Fruit fly (Drosophila melanogaster) whole organism, prepupa: ENCODE measurements around the gene Mical.

Source experiments
- Blimp-1 ChIP-seq: fragments of 200-800 bp; sonication (Bioruptor generic); optimal IDR thresholded peaks from 3 replicates; lab custom pipeline; 2017; ENCODE audit warnings: missing biosample characterization, missing genetic modification characterization, mild to moderate bottlenecking, moderate library complexity, missing genetic modification reagents
- CG10631 ChIP-seq: fragments of 200-800 bp; sonication (Bioruptor generic); optimal IDR thresholded peaks from 2 replicates; lab custom pipeline; 2016; ENCODE audit warnings: missing biosample characterization, missing genetic modification characterization
- CG10669 ChIP-seq: fragments of 200-800 bp; sonication (Bioruptor generic); optimal IDR thresholded peaks from 3 replicates; lab custom pipeline; 2018; ENCODE audit warnings: missing biosample characterization, mild to moderate bottlenecking, missing genetic modification characterization, moderate library complexity
- CG11294 ChIP-seq: fragments of 200-800 bp; sonication (Bioruptor generic); IDR thresholded peaks from 2 replicates; pipeline ENCODE4 v1.3.6; 2022; ENCODE audit warnings: missing biosample characterization, missing genetic modification characterization
- CG11762 ChIP-seq: fragments of 200-800 bp; sonication (Bioruptor generic); optimal IDR thresholded peaks from 3 replicates; lab custom pipeline; 2016; ENCODE audit warnings: missing biosample characterization, missing genetic modification characterization; ENCODE audit not compliant: insufficient read depth
- CG11902 ChIP-seq: fragments of 200-800 bp; sonication (Bioruptor generic); optimal IDR thresholded peaks from 3 replicates; lab custom pipeline; 2016; ENCODE audit warnings: missing biosample characterization, missing genetic modification characterization
- CG15336 ChIP-seq: fragments of 200-800 bp; sonication (Bioruptor generic); IDR thresholded peaks from 2 replicates; pipeline ENCODE4 v1.3.6; 2022; ENCODE audit warnings: missing biosample characterization, missing genetic modification characterization
- CG16779 ChIP-seq: fragments of 200-800 bp; sonication (Bioruptor generic); optimal IDR thresholded peaks from 3 replicates; lab custom pipeline; 2017; ENCODE audit warnings: missing biosample characterization, mild to moderate bottlenecking, missing genetic modification characterization
- CG3032 ChIP-seq: fragments of 200-800 bp; optimal IDR thresholded peaks from 2 replicates; lab custom pipeline; 2019; ENCODE audit warnings: missing biosample characterization, mild to moderate bottlenecking, missing genetic modification characterization, moderate library complexity
- CG31627 ChIP-seq: fragments of 200-800 bp; sonication (Bioruptor generic); optimal IDR thresholded peaks from 3 replicates; lab custom pipeline; 2016; ENCODE audit warnings: missing biosample characterization, missing genetic modification characterization
- CG32006 ChIP-seq: fragments of 200-800 bp; sonication (Bioruptor generic); optimal IDR thresholded peaks from 3 replicates; lab custom pipeline; 2017; ENCODE audit warnings: missing biosample characterization, mild to moderate bottlenecking, missing genetic modification characterization
- CG34406 ChIP-seq: fragments of 200-800 bp; sonication (Bioruptor generic); optimal IDR thresholded peaks from 3 replicates; lab custom pipeline; 2016; ENCODE audit warnings: missing biosample characterization, missing genetic modification characterization
- CG3919 ChIP-seq: fragments of 200-800 bp; sonication (Bioruptor generic); optimal IDR thresholded peaks from 3 replicates; lab custom pipeline; 2016; ENCODE audit warnings: missing biosample characterization, missing genetic modification characterization
- CG6163 ChIP-seq: fragments of 200-800 bp; sonication (Bioruptor generic); IDR thresholded peaks from 3 replicates; pipeline ENCODE4 v1.3.6; 2022; ENCODE audit warnings: missing biosample characterization, missing genetic modification characterization
- CG6276 ChIP-seq: fragments of 200-800 bp; sonication (Bioruptor generic); optimal IDR thresholded peaks from 2 replicates; lab custom pipeline; 2017; ENCODE audit warnings: missing biosample characterization, mild to moderate bottlenecking, missing genetic modification characterization
- CG6792 ChIP-seq: fragments of 200-800 bp; sonication (Bioruptor generic); optimal IDR thresholded peaks from 3 replicates; lab custom pipeline; 2016; ENCODE audit warnings: missing biosample characterization, missing genetic modification characterization
- CG6808 ChIP-seq: fragments of 200-800 bp; sonication (Bioruptor generic); optimal IDR thresholded peaks from 3 replicates; lab custom pipeline; 2017; ENCODE audit warnings: missing biosample characterization, missing genetic modification characterization, mild to moderate bottlenecking, moderate library complexity, missing genetic modification reagents
- CG7368 ChIP-seq: fragments of 200-800 bp; sonication (Bioruptor generic); optimal IDR thresholded peaks from 3 replicates; lab custom pipeline; 2016; ENCODE audit warnings: missing biosample characterization, missing genetic modification characterization
- CG8632 ChIP-seq: fragments of 200-800 bp; sonication (Bioruptor generic); optimal IDR thresholded peaks from 3 replicates; lab custom pipeline; 2016; ENCODE audit warnings: missing biosample characterization, missing genetic modification characterization
- CG9139 ChIP-seq: fragments of 200-800 bp; sonication (Bioruptor generic); optimal IDR thresholded peaks from 3 replicates; lab custom pipeline; 2017; ENCODE audit warnings: missing biosample characterization, mild to moderate bottlenecking, missing genetic modification characterization
- Eip75B ChIP-seq: fragments of 200-800 bp; sonication (Bioruptor generic); optimal IDR thresholded peaks from 3 replicates; lab custom pipeline; 2016; ENCODE audit warnings: missing biosample characterization, missing genetic modification characterization
- Eip78C ChIP-seq: fragments of 200-800 bp; sonication (Bioruptor generic); peaks from one replicate; lab custom pipeline; 2016; ENCODE audit warnings: missing biosample characterization, missing genetic modification characterization
- Ets21C ChIP-seq: fragments of 200-800 bp; sonication (Bioruptor generic); optimal IDR thresholded peaks from 3 replicates; lab custom pipeline; 2016; ENCODE audit warnings: missing biosample characterization, missing genetic modification characterization
- Gug ChIP-seq: fragments of 200-800 bp; sonication (Bioruptor generic); IDR thresholded peaks from 2 replicates; pipeline ENCODE4 v1.3.6; 2022; ENCODE audit warnings: missing biosample characterization, missing genetic modification characterization
- Hr38 ChIP-seq: sonication (Bioruptor generic); optimal IDR thresholded peaks from 2 replicates; lab custom pipeline; 2016; ENCODE audit warnings: missing biosample characterization, missing genetic modification characterization
- Hr39 ChIP-seq: fragments of 200-800 bp; sonication (Bioruptor generic); optimal IDR thresholded peaks from 2 replicates; lab custom pipeline; 2016; ENCODE audit warnings: missing biosample characterization, missing genetic modification characterization
- Hr4 ChIP-seq: fragments of 200-800 bp; sonication (Bioruptor generic); optimal IDR thresholded peaks from 3 replicates; lab custom pipeline; 2016; ENCODE audit warnings: missing biosample characterization, missing genetic modification characterization
- Lpt ChIP-seq: fragments of 200-800 bp; sonication (Bioruptor generic); optimal IDR thresholded peaks from 3 replicates; lab custom pipeline; 2016; ENCODE audit warnings: missing biosample characterization, missing genetic modification characterization
- Met ChIP-seq: fragments of 200-800 bp; sonication (Bioruptor generic); optimal IDR thresholded peaks from 3 replicates; lab custom pipeline; 2016; ENCODE audit warnings: missing biosample characterization, missing genetic modification characterization
- OdsH ChIP-seq: fragments of 200-800 bp; sonication (Bioruptor generic); optimal IDR thresholded peaks from 3 replicates; lab custom pipeline; 2016; ENCODE audit warnings: missing biosample characterization, missing genetic modification characterization
- Smox ChIP-seq: fragments of 200-800 bp; sonication (Bioruptor generic); optimal IDR thresholded peaks from 3 replicates; lab custom pipeline; 2016; ENCODE audit warnings: missing biosample characterization, missing genetic modification characterization
- Sox102F ChIP-seq: fragments of 200-800 bp; sonication (Bioruptor generic); optimal IDR thresholded peaks from 2 replicates; lab custom pipeline; 2016; ENCODE audit warnings: missing biosample characterization, mild to moderate bottlenecking, missing genetic modification characterization
- Sox14 ChIP-seq: fragments of 200-800 bp; sonication (Bioruptor generic); optimal IDR thresholded peaks from 3 replicates; lab custom pipeline; 2016; ENCODE audit warnings: missing biosample characterization, missing genetic modification characterization
- Sox15 ChIP-seq: fragments of 200-800 bp; sonication (Bioruptor generic); optimal IDR thresholded peaks from 3 replicates; lab custom pipeline; 2016; ENCODE audit warnings: missing biosample characterization, missing genetic modification characterization
- achi ChIP-seq: fragments of 200-800 bp; sonication (Bioruptor generic); optimal IDR thresholded peaks from 3 replicates; lab custom pipeline; 2016; ENCODE audit warnings: missing biosample characterization, missing genetic modification characterization
- acj6 ChIP-seq: fragments of 200-800 bp; sonication (Bioruptor generic); optimal IDR thresholded peaks from 3 replicates; lab custom pipeline; 2016; ENCODE audit warnings: missing biosample characterization, missing genetic modification characterization
- cyc ChIP-seq: fragments of 200-800 bp; sonication (Bioruptor generic); optimal IDR thresholded peaks from 3 replicates; lab custom pipeline; 2016; ENCODE audit warnings: missing biosample characterization, missing genetic modification characterization
- dac ChIP-seq: fragments of 200-800 bp; sonication (Bioruptor generic); optimal IDR thresholded peaks from 2 replicates; lab custom pipeline; 2017; ENCODE audit warnings: missing biosample characterization, mild to moderate bottlenecking, missing genetic modification characterization
- dsx ChIP-seq: fragments of 200-800 bp; optimal IDR thresholded peaks from 3 replicates; lab custom pipeline; 2019; ENCODE audit warnings: missing biosample characterization, mild to moderate bottlenecking, missing genetic modification characterization, moderate library complexity; ENCODE audit not compliant: poor library complexity, severe bottlenecking
- esn ChIP-seq: fragments of 200-800 bp; sonication (Bioruptor generic); optimal IDR thresholded peaks from 2 replicates; lab custom pipeline; 2016; ENCODE audit warnings: missing biosample characterization, mild to moderate bottlenecking, missing genetic modification characterization, moderate library complexity
- fd59A ChIP-seq: fragments of 200-800 bp; sonication (Bioruptor generic); optimal IDR thresholded peaks from 2 replicates; lab custom pipeline; 2017; ENCODE audit warnings: missing biosample characterization, mild to moderate bottlenecking, missing genetic modification characterization, missing genetic modification reagents
- fkh ChIP-seq: fragments of 200-800 bp; sonication (Bioruptor generic); optimal IDR thresholded peaks from 3 replicates; lab custom pipeline; 2017; ENCODE audit warnings: missing biosample characterization, mild to moderate bottlenecking, missing genetic modification characterization, moderate library complexity
- net ChIP-seq: fragments of 200-800 bp; sonication (Bioruptor generic); optimal IDR thresholded peaks from 3 replicates; lab custom pipeline; 2016; ENCODE audit warnings: missing biosample characterization, missing genetic modification characterization
- pdm3 ChIP-seq: fragments of 200-800 bp; sonication (Bioruptor generic); optimal IDR thresholded peaks from 3 replicates; lab custom pipeline; 2016; ENCODE audit warnings: missing biosample characterization, missing genetic modification characterization
- salr ChIP-seq, 2 experiments: fragments of 200-800 bp; sonication (Bioruptor generic); optimal IDR thresholded peaks; 3 replicates each; lab custom pipeline; 2016 to 2018; ENCODE audit warnings: missing biosample characterization in 2 of 2, missing genetic modification characterization in 2 of 2, mild to moderate bottlenecking in 1 of 2
- spab ChIP-seq: fragments of 200-800 bp; sonication (Bioruptor generic); optimal IDR thresholded peaks from 2 replicates; lab custom pipeline; 2017; ENCODE audit warnings: missing biosample characterization, mild to moderate bottlenecking, missing genetic modification characterization, missing genetic modification reagents
- ss ChIP-seq, 2 experiments: fragments of 200-800 bp; sonication (Bioruptor generic); optimal IDR thresholded peaks; 2 replicates in 1 of 2; 3 replicates in 1 of 2; lab custom pipeline; 2017 to 2018; ENCODE audit warnings: mild to moderate bottlenecking in 2 of 2, missing biosample characterization in 2 of 2, missing genetic modification characterization in 2 of 2, moderate library complexity in 1 of 2
- topi ChIP-seq: fragments of 200-800 bp; sonication (Bioruptor generic); optimal IDR thresholded peaks from 3 replicates; lab custom pipeline; 2016; ENCODE audit warnings: missing biosample characterization, missing genetic modification characterization
- vri ChIP-seq: fragments of 200-800 bp; sonication (Bioruptor generic); optimal IDR thresholded peaks from 3 replicates; lab custom pipeline; 2016; ENCODE audit warnings: missing biosample characterization, mild to moderate bottlenecking, missing genetic modification characterization

Mical gene

DNA sequence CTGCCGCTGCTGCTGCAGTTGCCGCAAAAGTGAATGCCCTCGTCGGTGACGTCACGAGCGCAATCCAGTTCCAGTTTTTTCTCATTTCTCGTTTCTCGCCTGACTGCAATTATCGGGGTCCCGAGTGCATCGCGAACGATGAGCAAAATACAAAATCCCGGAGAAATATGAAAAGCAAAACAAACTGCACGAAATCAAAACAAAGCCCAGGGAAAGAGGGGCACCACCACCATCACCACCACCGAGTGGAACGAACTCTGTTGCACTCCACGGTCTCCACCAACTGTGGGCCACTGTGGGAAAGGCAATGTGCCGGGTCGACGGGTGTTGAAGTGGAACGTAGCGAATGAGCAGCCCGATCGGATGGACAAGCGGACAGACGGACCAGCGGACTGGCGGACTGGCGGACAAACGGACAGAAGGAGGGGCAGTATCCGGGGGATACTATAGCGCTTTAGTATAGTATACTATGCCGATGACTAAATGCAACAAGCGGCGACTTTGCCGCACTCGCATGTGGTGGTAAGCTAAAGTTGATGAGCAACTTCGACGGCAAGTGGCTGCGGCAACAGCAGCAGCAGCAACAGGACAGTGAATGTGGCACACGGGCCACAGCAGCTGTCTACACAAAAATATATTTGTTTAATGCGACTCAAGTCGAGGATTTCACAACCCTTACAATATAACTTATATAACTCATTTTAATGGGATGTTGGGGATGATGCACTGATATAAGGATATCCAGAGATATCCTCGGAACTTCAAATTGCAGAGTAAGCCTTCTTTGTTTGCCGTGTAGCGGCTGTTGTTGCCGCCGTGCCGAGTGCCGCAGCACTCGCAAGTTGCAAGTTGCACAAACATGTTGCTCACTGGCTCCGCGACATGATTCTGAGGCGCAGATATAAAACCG is 81.3 kb downstream of the Mical start:
- TF ChIP-seq CG6792 (GFP tag; lab: Kevin White, UChicago), result peak; percentile 77
- TF ChIP-seq dac (GFP tag; lab: Kevin White, UChicago), result peak; percentile 87
- peak; percentile 83 for TF ChIP-seq fd59A
- peak; percentile 91 for TF ChIP-seq achi (GFP tag; lab: Kevin White, UChicago)
- peak; percentile 82 for TF ChIP-seq CG7368
- TF ChIP-seq CG32006 (GFP tag; lab: Kevin White, UChicago), result peak; percentile 95
- peak; percentile 89 for TF ChIP-seq Lpt (GFP tag; lab: Kevin White, UChicago)
- TF ChIP-seq CG6163, result peak; percentile 92
- TF ChIP-seq Smox (GFP tag; lab: Kevin White, UChicago), result peak; percentile 86
- TF ChIP-seq CG11902 (GFP tag; lab: Kevin White, UChicago), result peak; percentile 63
- peak; percentile 79 for TF ChIP-seq CG6808 (GFP tag; lab: Kevin White, UChicago)
- TF ChIP-seq Eip75B (GFP tag; lab: Kevin White, UChicago), result peak; percentile 90
- TF ChIP-seq CG15336 (GFP tag; lab: Robert Waterston, UW), result peak; percentile 94
- TF ChIP-seq CG6276 (GFP tag; lab: Kevin White, UChicago), result peak; percentile 91
- TF ChIP-seq Hr39 (GFP tag; lab: Kevin White, UChicago), result peak; percentile 87
- TF ChIP-seq Sox14, result peak; percentile 95
- peak; percentile 97 for TF ChIP-seq Eip78C (GFP tag; lab: Kevin White, UChicago)
- peak; percentile 86 to 90 for TF ChIP-seq salr (GFP tag; optimal IDR thresholded peaks at IDR 0.05; lab: Kevin White, UChicago)
- peak; percentile 85 for TF ChIP-seq cyc (GFP tag; lab: Kevin White, UChicago)
- TF ChIP-seq spab, result peak; percentile 83
- TF ChIP-seq Hr4 (GFP tag; lab: Kevin White, UChicago), result peak; percentile 94
- peak; percentile 87 for TF ChIP-seq acj6
- TF ChIP-seq fkh, result no peak
- TF ChIP-seq esn, result peak; percentile 88
- peak; percentile 95 for TF ChIP-seq CG3919 (GFP tag; lab: Kevin White, UChicago)
- TF ChIP-seq Sox102F (GFP tag; lab: Kevin White, UChicago), result peak; percentile 82
- TF ChIP-seq Met (GFP tag; lab: Kevin White, UChicago), result peak; percentile 90
- TF ChIP-seq vri (GFP tag; lab: Kevin White, UChicago), result peak; percentile 64
- no peak for TF ChIP-seq Hr38 (GFP tag; lab: Kevin White, UChicago)
- TF ChIP-seq OdsH (GFP tag; lab: Kevin White, UChicago), result peak; percentile 89
- TF ChIP-seq Sox15 (GFP tag; lab: Kevin White, UChicago), result peak; percentile 52
- TF ChIP-seq CG34406, result peak; percentile 65
- TF ChIP-seq net, result peak; percentile 91
- peak; percentile 73 for TF ChIP-seq CG8632 (GFP tag; lab: Kevin White, UChicago)
- TF ChIP-seq CG11762, result peak; percentile 79
- TF ChIP-seq CG9139, result peak; percentile 76
- peak; percentile 73 for TF ChIP-seq dsx (GFP tag; lab: Kevin White, UChicago)
- peak; percentile 91 for TF ChIP-seq topi (GFP tag; lab: Kevin White, UChicago)
- TF ChIP-seq Gug, result peak; percentile 82
- peak; percentile 88 for TF ChIP-seq CG31627 (GFP tag; lab: Kevin White, UChicago)
- peak; percentile 84 for TF ChIP-seq CG3032 (tag; lab: Kevin White, UChicago)
- peak; percentile 79 for TF ChIP-seq CG11294
- peak; percentile 94 for TF ChIP-seq CG10631 (GFP tag; lab: Kevin White, UChicago)
- TF ChIP-seq CG10669, result peak; percentile 86
- TF ChIP-seq CG16779, result peak; percentile 51
- peak; percentile 54 to 74 for TF ChIP-seq ss (GFP tag; optimal IDR thresholded peaks at IDR 0.05; lab: Kevin White, UChicago)
- peak; percentile 76 for TF ChIP-seq Ets21C (GFP tag; lab: Kevin White, UChicago)
- peak; percentile 93 for TF ChIP-seq pdm3
- TF ChIP-seq Blimp-1, result peak; percentile 38
